Fruit fly (Drosophila melanogaster): ENCODE measurements around the gene CG43965.
A peak's percentile ranks its signal among the peaks of the same experiment; 100 is the strongest.

Gene CG43965

DNA sequence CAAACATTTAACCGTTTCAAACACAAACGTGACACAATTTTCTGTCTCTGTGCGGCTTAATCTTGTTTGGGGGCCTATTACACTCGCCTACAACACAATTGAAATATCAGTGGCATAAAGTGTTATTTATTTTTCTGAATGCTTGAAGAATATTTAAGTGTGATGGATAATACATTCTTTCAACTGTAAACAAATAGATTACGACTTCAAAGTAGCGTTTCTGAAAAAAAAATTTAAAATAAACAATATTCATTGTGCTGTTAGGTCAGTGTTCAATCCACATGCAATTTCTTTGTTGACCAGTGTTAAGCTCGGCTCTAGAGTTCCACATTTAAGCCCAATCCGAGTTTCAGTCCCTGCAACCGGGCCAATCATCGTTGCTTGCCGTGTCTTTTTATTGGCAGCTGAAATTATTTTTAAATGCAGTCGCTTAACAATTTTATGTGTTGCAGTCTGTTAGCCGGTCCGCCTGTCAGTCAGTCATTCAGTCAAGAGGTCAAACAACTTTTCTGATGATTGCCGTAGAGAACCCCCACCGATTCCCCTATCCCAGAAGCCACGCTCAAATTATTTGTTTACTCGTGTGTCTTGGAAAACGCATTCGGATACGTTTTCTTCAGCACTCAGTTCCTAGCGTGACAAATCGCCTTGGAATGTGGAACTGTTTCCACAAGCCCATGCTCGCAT, 47.6 kb upstream of the CG43965 start (continued):
- TF ChIP-seq pfk (GFP tag; optimal IDR thresholded peaks at IDR 0.05) (no peak), vfl (GFP tag; optimal IDR thresholded peaks at IDR 0.05) (no peak), CG3163 (GFP tag; optimal IDR thresholded peaks at IDR 0.05) (peak; percentile 21), CG12236 (GFP tag; optimal IDR thresholded peaks at IDR 0.05) (peak; percentile 66), CG8089 (GFP tag; optimal IDR thresholded peaks at IDR 0.05) (peak; percentile 59), CG30403 (GFP tag; optimal IDR thresholded peaks at IDR 0.05) (peak; percentile 71), usp (GFP tag; optimal IDR thresholded peaks at IDR 0.05) (no peak), Spps (tag; optimal IDR thresholded peaks at IDR 0.05) (peak; percentile 80), Xrp1 (GFP tag; IDR thresholded peaks at IDR 0.05) (peak; percentile 88), CG31441 (GFP tag; IDR thresholded peaks at IDR 0.05) (peak; percentile 86), sisA (GFP tag; IDR thresholded peaks at IDR 0.05) (peak; percentile 57; the same call in 1 of the 2 replicates), toy (GFP tag; IDR thresholded peaks at IDR 0.05) (no peak), CG6854 (GFP tag; optimal IDR thresholded peaks at IDR 0.05) (peak; percentile 19), crol (GFP tag; IDR thresholded peaks at IDR 0.05) (no peak), Trl (optimal IDR thresholded peaks at IDR 0.05) (no peak), Trl (GFP tag; optimal IDR thresholded peaks at IDR 0.05) (peak; percentile 7), NFAT (GFP tag; IDR thresholded peaks at IDR 0.05) (no peak), CG10654 (GFP tag; optimal IDR thresholded peaks at IDR 0.05) (peak; percentile 51), CG9609 (GFP tag; optimal IDR thresholded peaks at IDR 0.05) (peak; percentile 22), Kr (GFP tag; optimal IDR thresholded peaks at IDR 0.05) (no peak), CG9876 (GFP tag; optimal IDR thresholded peaks at IDR 0.05) (no peak), Dll (GFP tag; IDR thresholded peaks at IDR 0.05; ENCODE audit: partially characterized antibody) (no peak), NK7.1 (GFP tag; optimal IDR thresholded peaks at IDR 0.05) (peak; percentile 39), Hey (tag; optimal IDR thresholded peaks at IDR 0.05) (no peak), BtbVII (GFP tag; optimal IDR thresholded peaks at IDR 0.05) (no peak), Optix (GFP tag; IDR thresholded peaks at IDR 0.05) (no peak; the same call in 2 of the 3 replicates), CG14860 (GFP tag; IDR thresholded peaks at IDR 0.05; ENCODE audit: partially characterized antibody) (no peak), CG32772 (GFP tag; IDR thresholded peaks at IDR 0.05) (peak; percentile 53), CG10209 (GFP tag; optimal IDR thresholded peaks at IDR 0.05) (peak; percentile 71), insv (GFP tag; optimal IDR thresholded peaks at IDR 0.05) (no peak), CG9727 (GFP tag; optimal IDR thresholded peaks at IDR 0.05) (peak; percentile 68), dysf (GFP tag; IDR thresholded peaks at IDR 0.05) (peak; percentile 79), CG12104 (GFP tag; optimal IDR thresholded peaks at IDR 0.05) (peak; percentile 41), bowl (GFP tag; IDR thresholded peaks at IDR 0.05) (peak; percentile 23; the same call in 1 of the 2 replicates), CG4820 (GFP tag; optimal IDR thresholded peaks at IDR 0.05) (peak; percentile 62), aop (GFP tag; IDR thresholded peaks at IDR 0.05) (no peak), yki (optimal IDR thresholded peaks at IDR 0.05) (no peak), mam (GFP tag; optimal IDR thresholded peaks at IDR 0.05) (no peak), CG7357 (GFP tag; IDR thresholded peaks at IDR 0.05) (0 out of 3 replicates have a peak, but pooled peaks have one; percentile 32), CG10267 (tag; optimal IDR thresholded peaks at IDR 0.05) (peak; percentile 83), bcd (GFP tag; optimal IDR thresholded peaks at IDR 0.05) (peak; percentile 60), knrl (GFP tag; IDR thresholded peaks at IDR 0.05; ENCODE audit: partially characterized antibody) (0 out of 3 replicates have a peak, but pooled peaks have one; percentile 7), HLH54F (GFP tag; optimal IDR thresholded peaks at IDR 0.05) (no peak), az2 (GFP tag; optimal IDR thresholded peaks at IDR 0.05) (peak; percentile 72), Bgb (GFP tag; IDR thresholded peaks at IDR 0.05; ENCODE audit: partially characterized antibody) (no peak), CG7372 (GFP tag; IDR thresholded peaks at IDR 0.05) (peak; percentile 43; the same call in 1 of the 2 replicates), wek (GFP tag; optimal IDR thresholded peaks at IDR 0.05) (peak; percentile 33), Stat92E (GFP tag; optimal IDR thresholded peaks at IDR 0.05) (peak in 1 of 3 experiments; percentile 6), btn (GFP tag; optimal IDR thresholded peaks at IDR 0.05) (peak; percentile 41), inv (GFP tag; IDR thresholded peaks at IDR 0.05; ENCODE audit: partially characterized antibody) (no peak), CG2712 (tag; optimal IDR thresholded peaks at IDR 0.05) (peak; percentile 87)
